Fruit fly (Drosophila melanogaster) whole organism, embryonic: ENCODE measurements around the gene Coq5.

Source experiments
- Bteb2 ChIP-seq: fragments of 200-800 bp; sonication (Bioruptor generic); optimal IDR thresholded peaks from 2 replicates; lab custom pipeline; 2016; ENCODE audit warnings: missing biosample characterization, missing genetic modification characterization
- CG10209 ChIP-seq: fragments of 200-800 bp; sonication (Bioruptor generic); optimal IDR thresholded peaks from 3 replicates; lab custom pipeline; 2017; ENCODE audit warnings: missing biosample characterization, mild to moderate bottlenecking, missing genetic modification characterization, missing genetic modification reagents
- CG10543 ChIP-seq: fragments of 200-800 bp; sonication (Bioruptor generic); optimal IDR thresholded peaks from 3 replicates; lab custom pipeline; 2017; ENCODE audit warnings: missing biosample characterization, mild to moderate bottlenecking, missing genetic modification characterization, moderate library complexity
- CG11247 ChIP-seq: fragments of 200-800 bp; sonication (Bioruptor generic); IDR thresholded peaks from 2 replicates; pipeline ENCODE4 v1.3.6; 2022; ENCODE audit warnings: missing biosample characterization, missing genetic modification characterization
- CG12104 ChIP-seq: fragments of 200-800 bp; sonication (Bioruptor generic); optimal IDR thresholded peaks from 3 replicates; lab custom pipeline; 2016; ENCODE audit warnings: missing biosample characterization, missing genetic modification characterization
- CG16863 ChIP-seq: fragments of 200-800 bp; sonication (Bioruptor generic); optimal IDR thresholded peaks from 3 replicates; lab custom pipeline; 2016; ENCODE audit warnings: missing biosample characterization, missing genetic modification characterization
- CG17568 ChIP-seq: fragments of 200-800 bp; sonication (Bioruptor generic); optimal IDR thresholded peaks from 2 replicates; lab custom pipeline; 2018; ENCODE audit warnings: missing biosample characterization, mild to moderate bottlenecking, missing genetic modification characterization, moderate library complexity
- CG1792 ChIP-seq: fragments of 200-800 bp; sonication (Bioruptor generic); optimal IDR thresholded peaks from 2 replicates; lab custom pipeline; 2016; ENCODE audit warnings: missing biosample characterization, missing genetic modification characterization
- CG30020 ChIP-seq: fragments of 200-800 bp; optimal IDR thresholded peaks from 2 replicates; lab custom pipeline; 2019; ENCODE audit warnings: missing biosample characterization, mild to moderate bottlenecking, missing genetic modification characterization, moderate library complexity
- CG31441 ChIP-seq: fragments of 200-800 bp; sonication (Bioruptor generic); IDR thresholded peaks from 2 replicates; pipeline ENCODE4 v1.3.6; 2022; ENCODE audit warnings: missing biosample characterization, missing genetic modification characterization
- CG33213 ChIP-seq: fragments of 200-800 bp; sonication (Bioruptor generic); optimal IDR thresholded peaks from 3 replicates; lab custom pipeline; 2016; ENCODE audit warnings: missing biosample characterization, missing genetic modification characterization
- CG33557 ChIP-seq: fragments of 200-800 bp; sonication (Bioruptor generic); optimal IDR thresholded peaks from 2 replicates; lab custom pipeline; 2019; ENCODE audit warnings: missing biosample characterization, mild to moderate bottlenecking, missing genetic modification characterization, moderate library complexity
- CG3407 ChIP-seq: fragments of 200-800 bp; sonication (Bioruptor generic); optimal IDR thresholded peaks from 2 replicates; lab custom pipeline; 2018; ENCODE audit warnings: missing biosample characterization, mild to moderate bottlenecking, missing genetic modification characterization
- CG3838 ChIP-seq: fragments of 200-800 bp; sonication (Bioruptor generic); optimal IDR thresholded peaks from 3 replicates; lab custom pipeline; 2016; ENCODE audit warnings: missing biosample characterization, missing genetic modification characterization
- CG5180 ChIP-seq: fragments of 200-800 bp; sonication (Bioruptor generic); optimal IDR thresholded peaks from 3 replicates; lab custom pipeline; 2017; ENCODE audit warnings: missing biosample characterization, missing genetic modification characterization, mild to moderate bottlenecking, moderate library complexity, missing genetic modification reagents
- CG6272 ChIP-seq: fragments of 200-800 bp; sonication (Bioruptor generic); IDR thresholded peaks from 2 replicates; pipeline ENCODE4 v1.3.6; 2022; ENCODE audit warnings: missing biosample characterization, missing genetic modification characterization
- CG7963 ChIP-seq: fragments of 200-800 bp; sonication (Bioruptor generic); IDR thresholded peaks from 3 replicates; pipeline ENCODE4 v1.3.6; 2022; ENCODE audit warnings: missing biosample characterization, missing genetic modification characterization; ENCODE audit not compliant: partially characterized antibody
- CG9215 ChIP-seq: fragments of 200-800 bp; sonication (Bioruptor generic); IDR thresholded peaks from 2 replicates; pipeline ENCODE4 v1.3.6; 2022; ENCODE audit warnings: missing biosample characterization, missing genetic modification characterization
- Deaf1 ChIP-seq: fragments of 200-800 bp; optimal IDR thresholded peaks from 3 replicates; lab custom pipeline; 2019; ENCODE audit warnings: missing biosample characterization, mild to moderate bottlenecking, missing genetic modification characterization, moderate library complexity
- Dfd ChIP-seq, 2 experiments: fragments of >200 bp; optimal IDR thresholded peaks; 2 replicates each; lab custom pipeline; 2017; ENCODE audit warnings: missing biosample characterization in 2 of 2, missing genetic modification characterization in 2 of 2
- Fer2 ChIP-seq: fragments of 200-800 bp; sonication (Bioruptor generic); optimal IDR thresholded peaks from 2 replicates; lab custom pipeline; 2018; ENCODE audit warnings: missing biosample characterization, mild to moderate bottlenecking, missing genetic modification characterization, moderate library complexity
- H15 ChIP-seq: fragments of 200-800 bp; sonication (Bioruptor generic); IDR thresholded peaks from 3 replicates; pipeline ENCODE4 v1.3.6; 2022; ENCODE audit warnings: missing biosample characterization, missing genetic modification characterization
- H2.0 ChIP-seq: fragments of 200-800 bp; sonication (Bioruptor generic); IDR thresholded peaks from 2 replicates; pipeline ENCODE4 v1.3.6; 2022; ENCODE audit warnings: missing biosample characterization, missing genetic modification characterization
- HLH4C ChIP-seq: fragments of 200-800 bp; sonication (Bioruptor generic); IDR thresholded peaks from 3 replicates; pipeline ENCODE4 v1.3.6; 2022; ENCODE audit warnings: missing biosample characterization, missing genetic modification characterization; ENCODE audit not compliant: partially characterized antibody
- Hey ChIP-seq: fragments of 200-800 bp; sonication (Bioruptor generic); optimal IDR thresholded peaks from 3 replicates; lab custom pipeline; 2018; ENCODE audit warnings: missing biosample characterization, mild to moderate bottlenecking, missing genetic modification characterization
- MESR4 ChIP-seq: fragments of 200-800 bp; sonication (Bioruptor generic); optimal IDR thresholded peaks from 2 replicates; lab custom pipeline; 2018; ENCODE audit warnings: missing biosample characterization, mild to moderate bottlenecking, missing genetic modification characterization, moderate library complexity
- Nf-YA ChIP-seq: fragments of 200-800 bp; sonication (Bioruptor generic); IDR thresholded peaks from 2 replicates; pipeline ENCODE4 v1.3.6; 2022; ENCODE audit warnings: missing biosample characterization, missing genetic modification characterization
- Nf-YB ChIP-seq: fragments of 200-800 bp; sonication (Bioruptor generic); optimal IDR thresholded peaks from 3 replicates; lab custom pipeline; 2019; ENCODE audit warnings: missing biosample characterization, mild to moderate bottlenecking, missing genetic modification characterization, moderate library complexity
- Spps ChIP-seq: fragments of 200-800 bp; sonication (Bioruptor generic); optimal IDR thresholded peaks from 2 replicates; lab custom pipeline; 2018; ENCODE audit warnings: missing biosample characterization, mild to moderate bottlenecking, missing genetic modification characterization
- ara ChIP-seq: fragments of 200-800 bp; sonication (Bioruptor generic); IDR thresholded peaks from 2 replicates; pipeline ENCODE4 v1.3.6; 2022; ENCODE audit warnings: missing biosample characterization, missing genetic modification characterization
- bcd ChIP-seq: fragments of 200-800 bp; sonication (Bioruptor generic); optimal IDR thresholded peaks from 2 replicates; lab custom pipeline; 2017; ENCODE audit warnings: missing biosample characterization, mild to moderate bottlenecking, missing genetic modification characterization
- bigmax ChIP-seq: fragments of 200-800 bp; sonication (Bioruptor generic); optimal IDR thresholded peaks from 2 replicates; lab custom pipeline; 2018; ENCODE audit warnings: missing biosample characterization, mild to moderate bottlenecking, missing genetic modification characterization
- fd64A ChIP-seq: fragments of 200-800 bp; sonication (Bioruptor generic); optimal IDR thresholded peaks from 3 replicates; lab custom pipeline; 2018; ENCODE audit warnings: missing biosample characterization, mild to moderate bottlenecking, missing genetic modification characterization
- fd96Cb ChIP-seq: fragments of 200-800 bp; sonication (Bioruptor generic); optimal IDR thresholded peaks from 2 replicates; lab custom pipeline; 2018; ENCODE audit warnings: missing biosample characterization, mild to moderate bottlenecking, missing genetic modification characterization, moderate library complexity
- ham ChIP-seq: fragments of 200-800 bp; sonication (Bioruptor generic); IDR thresholded peaks from 2 replicates; pipeline ENCODE4 v1.3.6; 2022; ENCODE audit warnings: missing biosample characterization, missing genetic modification characterization
- hb ChIP-seq: fragments of 200-800 bp; sonication (Bioruptor generic); IDR thresholded peaks from 3 replicates; pipeline ENCODE4 v1.3.6; 2022; ENCODE audit warnings: missing biosample characterization, missing genetic modification characterization; ENCODE audit not compliant: partially characterized antibody
- her ChIP-seq: fragments of 200-800 bp; sonication (Bioruptor generic); optimal IDR thresholded peaks from 2 replicates; lab custom pipeline; 2016; ENCODE audit warnings: missing biosample characterization, missing genetic modification characterization
- lbe ChIP-seq: fragments of 200-800 bp; sonication (Bioruptor generic); optimal IDR thresholded peaks from 2 replicates; lab custom pipeline; 2016; ENCODE audit warnings: missing biosample characterization, mild to moderate bottlenecking, missing genetic modification characterization
- lmd ChIP-seq: fragments of 200-800 bp; sonication (Bioruptor generic); IDR thresholded peaks from 2 replicates; pipeline ENCODE4 v1.3.6; 2022; ENCODE audit warnings: missing biosample characterization, missing genetic modification characterization
- nmo ChIP-seq: fragments of 200-800 bp; sonication (Bioruptor generic); optimal IDR thresholded peaks from 2 replicates; lab custom pipeline; 2018; ENCODE audit warnings: missing biosample characterization, mild to moderate bottlenecking, missing genetic modification characterization, moderate library complexity
- oc ChIP-seq: fragments of 200-800 bp; sonication (Bioruptor generic); optimal IDR thresholded peaks from 2 replicates; lab custom pipeline; 2018; ENCODE audit warnings: missing biosample characterization, mild to moderate bottlenecking, missing genetic modification characterization, moderate library complexity
- pb ChIP-seq: fragments of 200-800 bp; sonication (Bioruptor generic); optimal IDR thresholded peaks from 3 replicates; lab custom pipeline; 2016; ENCODE audit warnings: missing biosample characterization, missing genetic modification characterization
- zfh2 ChIP-seq: fragments of 200-800 bp; sonication (Bioruptor generic); optimal IDR thresholded peaks from 2 replicates; lab custom pipeline; 2016; ENCODE audit warnings: missing biosample characterization, missing genetic modification characterization

Coq5 gene

dm6 chrX:13143100-13143499, 51.3 kb downstream of the Coq5 start (continued):
- TF ChIP-seq Fer2 (tag; lab: Kevin White, UChicago) (no peak), pb (no peak), CG3838 (GFP tag; lab: Kevin White, UChicago) (no peak), hb (GFP tag; lab: Robert Waterston, UW) (no peak), H15 (GFP tag; lab: Robert Waterston, UW) (0 out of 3 replicates have a peak, but pooled peaks have one; percentile 38), CG7963 (GFP tag; lab: Robert Waterston, UW) (no peak), bigmax (GFP tag; lab: Kevin White, UChicago) (no peak), CG11247 (GFP tag; lab: Robert Waterston, UW) (no peak), Dfd (GFP tag; optimal IDR thresholded peaks at IDR 0.05; lab: Kevin White, UChicago) (no peak), Spps (tag; lab: Kevin White, UChicago) (no peak), nmo (GFP tag; lab: Kevin White, UChicago) (peak; percentile 42), MESR4 (GFP tag; lab: Kevin White, UChicago) (no peak), CG31441 (GFP tag; lab: Robert Waterston, UW) (peak; percentile 43; the same call in 1 of the 2 replicates), HLH4C (GFP tag; lab: Robert Waterston, UW) (no peak), H2.0 (peak; percentile 33; the same call in 1 of the 2 replicates), CG9215 (no peak), CG10543 (no peak), Nf-YA (GFP tag; lab: Robert Waterston, UW) (no peak; the same call in 1 of the 2 replicates), CG17568 (GFP tag; lab: Kevin White, UChicago) (no peak), CG3407 (GFP tag; lab: Kevin White, UChicago) (no peak), CG30020 (tag; lab: Kevin White, UChicago) (no peak), CG10209 (GFP tag; lab: Kevin White, UChicago) (peak; percentile 36), zfh2 (no peak), CG5180 (peak; percentile 10), CG33557 (GFP tag; lab: Kevin White, UChicago) (no peak), her (GFP tag; lab: Kevin White, UChicago) (no peak), oc (tag; lab: Kevin White, UChicago) (peak; percentile 37), bcd (GFP tag; lab: Kevin White, UChicago) (peak; percentile 9), Hey (tag; lab: Kevin White, UChicago) (no peak), CG33213 (no peak), lbe (GFP tag; lab: Kevin White, UChicago) (no peak), Deaf1 (tag; lab: Kevin White, UChicago) (no peak), fd96Cb (tag; lab: Kevin White, UChicago) (peak; percentile 50), lmd (GFP tag; lab: Robert Waterston, UW) (peak; percentile 42; the same call in 1 of the 2 replicates), CG6272 (no peak), CG16863 (GFP tag; lab: Kevin White, UChicago) (no peak), Bteb2 (no peak), fd64A (GFP tag; lab: Kevin White, UChicago) (no peak), ara (GFP tag; lab: Robert Waterston, UW) (no peak), Nf-YB (GFP tag; lab: Kevin White, UChicago) (no peak), ham (GFP tag; lab: Robert Waterston, UW) (no peak), CG1792 (GFP tag; lab: Kevin White, UChicago) (no peak), CG12104 (GFP tag; lab: Kevin White, UChicago) (no peak)
